Worm (Caenorhabditis elegans) whole organism, mixed stage, embryonic: ENCODE results near the gene T02D1.4.

Source experiments
- M03D4.4 ChIP-seq: sonication (generic microtip); optimal IDR thresholded peaks from 2 replicates; lab custom pipeline; 2017; ENCODE audit warnings: mild to moderate bottlenecking, missing genetic modification characterization, missing compliant biosample characterization
- bed-3 ChIP-seq: fragments of 200-800 bp; sonication (Bioruptor generic); optimal IDR thresholded peaks from 3 replicates; lab custom pipeline; 2018; ENCODE audit warnings: mild to moderate bottlenecking, missing genetic modification characterization, moderate library complexity, missing compliant biosample characterization
- blmp-1 ChIP-seq: fragments of 150-350 bp; optimal IDR thresholded peaks from 2 replicates; lab custom pipeline; 2014; ENCODE audit warnings: missing biosample characterization, missing genetic modification characterization
- ceh-39 ChIP-seq: fragments of 150-350 bp; optimal IDR thresholded peaks from 2 replicates; lab custom pipeline; 2014; ENCODE audit warnings: missing biosample characterization, missing genetic modification characterization
- ceh-43 ChIP-seq: fragments of 200-800 bp; sonication (Bioruptor generic); optimal IDR thresholded peaks from 2 replicates; lab custom pipeline; 2018; ENCODE audit warnings: mild to moderate bottlenecking, missing genetic modification characterization, moderate library complexity, missing compliant biosample characterization
- ceh-83 ChIP-seq: fragments of 200-800 bp; sonication (Bioruptor generic); optimal IDR thresholded peaks from 2 replicates; lab custom pipeline; 2018; ENCODE audit warnings: mild to moderate bottlenecking, missing genetic modification characterization, missing compliant biosample characterization
- ces-1 ChIP-seq: fragments of 150-350 bp; optimal IDR thresholded peaks from 2 replicates; lab custom pipeline; 2014; ENCODE audit warnings: missing biosample characterization, missing genetic modification reagents, missing genetic modification characterization
- drap-1 ChIP-seq: fragments of 200-800 bp; sonication (Bioruptor generic); optimal IDR thresholded peaks from 3 replicates; lab custom pipeline; 2018; ENCODE audit warnings: mild to moderate bottlenecking, missing genetic modification characterization, missing compliant biosample characterization
- elt-1 ChIP-seq: sonication (generic microtip); optimal IDR thresholded peaks from 2 replicates; lab custom pipeline; 2017; ENCODE audit warnings: missing genetic modification characterization, mild to moderate bottlenecking, missing compliant biosample characterization, antibody characterized with exemption, moderate library complexity, borderline replicate concordance; ENCODE audit not compliant: insufficient read depth
- elt-3 ChIP-seq: fragments of 150-350 bp; optimal IDR thresholded peaks from 2 replicates; lab custom pipeline; 2014; ENCODE audit warnings: missing biosample characterization, missing genetic modification characterization
- flh-1 ChIP-seq: fragments of 200-800 bp; sonication (Bioruptor generic); optimal IDR thresholded peaks from 2 replicates; lab custom pipeline; 2018; ENCODE audit warnings: mild to moderate bottlenecking, missing genetic modification characterization, moderate library complexity, missing compliant biosample characterization
- ham-2 ChIP-seq: fragments of 200-800 bp; sonication (Bioruptor generic); optimal IDR thresholded peaks from 2 replicates; lab custom pipeline; 2018; ENCODE audit warnings: mild to moderate bottlenecking, missing genetic modification characterization, missing compliant biosample characterization
- hlh-1 ChIP-seq: fragments of 150-350 bp; optimal IDR thresholded peaks from 2 replicates; lab custom pipeline; 2014; ENCODE audit warnings: missing biosample characterization, missing genetic modification reagents, missing genetic modification characterization
- lin-32 ChIP-seq: fragments of 200-800 bp; sonication (Bioruptor generic); optimal IDR thresholded peaks from 2 replicates; lab custom pipeline; 2018; ENCODE audit warnings: mild to moderate bottlenecking, missing genetic modification characterization, missing compliant biosample characterization
- mab-5 ChIP-seq: fragments of 150-350 bp; optimal IDR thresholded peaks from 2 replicates; lab custom pipeline; 2014; ENCODE audit warnings: missing biosample characterization, missing genetic modification characterization
- mep-1 ChIP-seq: fragments of 150-350 bp; optimal IDR thresholded peaks from 2 replicates; lab custom pipeline; 2017; ENCODE audit warnings: missing biosample characterization, missing genetic modification reagents, missing genetic modification characterization, inconsistent platforms
- mls-2 ChIP-seq: sonication (generic microtip); optimal IDR thresholded peaks from 2 replicates; lab custom pipeline; 2016; ENCODE audit warnings: mild to moderate bottlenecking, missing genetic modification characterization, moderate library complexity, missing compliant biosample characterization
- nhr-12 ChIP-seq: fragments of 150-350 bp; optimal IDR thresholded peaks from 2 replicates; lab custom pipeline; 2014; ENCODE audit warnings: missing biosample characterization, missing genetic modification characterization
- nhr-2 ChIP-seq: fragments of 150-350 bp; optimal IDR thresholded peaks from 2 replicates; lab custom pipeline; 2014; ENCODE audit warnings: missing biosample characterization, missing genetic modification characterization
- nhr-237 ChIP-seq: fragments of 150-350 bp; optimal IDR thresholded peaks from 2 replicates; lab custom pipeline; 2014; ENCODE audit warnings: missing biosample characterization, missing genetic modification characterization
- nhr-28 ChIP-seq: fragments of 150-350 bp; optimal IDR thresholded peaks from 2 replicates; lab custom pipeline; 2014; ENCODE audit warnings: missing biosample characterization, missing genetic modification characterization
- pha-4 ChIP-seq: fragments of 150-350 bp; optimal IDR thresholded peaks from 2 replicates; lab custom pipeline; 2018; ENCODE audit warnings: missing biosample characterization, missing genetic modification reagents, missing genetic modification characterization
- sem-2 ChIP-seq: fragments of 200-800 bp; sonication (Bioruptor generic); optimal IDR thresholded peaks from 2 replicates; lab custom pipeline; 2018; ENCODE audit warnings: mild to moderate bottlenecking, missing genetic modification characterization, missing compliant biosample characterization
- snpc-4 ChIP-seq: fragments of 150-350 bp; optimal IDR thresholded peaks from 2 replicates; lab custom pipeline; 2014; ENCODE audit warnings: missing biosample characterization, missing genetic modification characterization
- tbx-8 ChIP-seq: fragments of 200-800 bp; sonication (Bioruptor generic); optimal IDR thresholded peaks from 2 replicates; lab custom pipeline; 2018; ENCODE audit warnings: mild to moderate bottlenecking, missing genetic modification characterization, moderate library complexity, missing compliant biosample characterization
- unc-120 ChIP-seq: sonication (generic microtip); optimal IDR thresholded peaks from 2 replicates; lab custom pipeline; 2017; ENCODE audit warnings: missing genetic modification characterization, missing compliant biosample characterization; ENCODE audit not compliant: poor library complexity, severe bottlenecking
- unc-39 ChIP-seq: fragments of 150-350 bp; optimal IDR thresholded peaks from 2 replicates; lab custom pipeline; 2014; ENCODE audit warnings: missing biosample characterization, missing genetic modification characterization
- unc-62 ChIP-seq: fragments of 150-350 bp; optimal IDR thresholded peaks from 2 replicates; lab custom pipeline; 2014; ENCODE audit warnings: missing biosample characterization, missing genetic modification reagents, missing genetic modification characterization
- zip-8 ChIP-seq: fragments of 150-350 bp; optimal IDR thresholded peaks from 2 replicates; lab custom pipeline; 2014; ENCODE audit warnings: missing biosample characterization, missing genetic modification characterization
- ztf-11 ChIP-seq: fragments of 150-350 bp; optimal IDR thresholded peaks from 2 replicates; lab custom pipeline; 2014; ENCODE audit warnings: missing biosample characterization, missing genetic modification characterization

T02D1.4 gene

DNA sequence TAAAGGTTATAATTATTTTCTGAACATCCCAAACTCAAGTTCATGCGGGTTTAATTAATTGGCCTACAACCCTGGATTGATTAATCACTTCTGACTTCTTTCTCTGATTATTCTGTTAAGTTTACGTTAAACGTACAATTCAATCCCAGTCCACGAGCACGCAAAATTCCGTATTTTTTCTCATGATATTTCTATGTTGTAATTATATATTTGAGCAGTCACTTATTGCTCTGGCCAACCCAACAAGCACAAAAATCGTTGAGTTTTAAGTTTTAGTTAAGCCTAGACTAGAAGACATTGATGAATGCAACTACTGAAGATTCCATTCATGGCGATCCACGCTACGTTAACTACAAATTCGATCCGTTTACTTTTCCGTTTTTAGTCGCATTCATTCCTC is 3.6 kb upstream of the T02D1.4 start, which contains the start of gene sru-15:
TSS of gene sru-15 (plus strand) at position 301 of the 400 bp plus-strand sequence.
- TF ChIP-seq zip-8 (tag; lab: Kevin White, UChicago) (no peak), tbx-8 (GFP tag; lab: Kevin White, UChicago) (no peak), unc-62 (GFP tag; lab: Kevin White, UChicago) (no peak), ceh-39 (tag; lab: Kevin White, UChicago) (no peak), elt-1 (tag; lab: Kevin White, UChicago) (no peak), snpc-4 (tag; lab: Kevin White, UChicago) (no peak), nhr-2 (no peak), ham-2 (no peak), nhr-12 (tag; lab: Kevin White, UChicago) (no peak), nhr-28 (tag; lab: Kevin White, UChicago) (no peak), sem-2 (GFP tag; lab: Kevin White, UChicago) (no peak), unc-120 (tag; lab: Kevin White, UChicago) (no peak), M03D4.4 (tag; lab: Kevin White, UChicago) (no peak)

DNA sequence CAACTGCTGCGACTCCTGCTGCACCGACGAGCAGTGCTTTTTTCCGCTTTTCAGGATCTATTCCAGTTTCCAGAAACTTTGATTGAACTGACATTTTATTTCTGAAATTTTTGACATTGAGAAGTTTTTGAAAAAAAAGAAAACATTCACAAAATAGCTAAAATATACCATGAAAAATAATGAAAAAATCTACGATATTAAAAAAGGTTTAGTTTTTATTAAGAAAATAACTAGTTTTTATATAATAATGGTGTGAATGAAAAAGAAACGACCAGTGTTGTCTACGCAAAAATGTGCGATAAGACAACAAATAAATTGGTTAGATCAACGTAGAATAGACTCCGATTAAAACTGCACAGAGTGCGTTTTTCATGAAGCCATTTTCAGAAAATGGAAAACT is 6.0 kb downstream of the T02D1.4 start, which contains the start of gene pmp-4:
TSS of gene pmp-4 (minus strand) at position 101 of the 400 bp plus-strand sequence.
- no peak for TF ChIP-seq nhr-12 (tag; lab: Kevin White, UChicago)
- no peak for TF ChIP-seq flh-1 (GFP tag; lab: Kevin White, UChicago)

DNA sequence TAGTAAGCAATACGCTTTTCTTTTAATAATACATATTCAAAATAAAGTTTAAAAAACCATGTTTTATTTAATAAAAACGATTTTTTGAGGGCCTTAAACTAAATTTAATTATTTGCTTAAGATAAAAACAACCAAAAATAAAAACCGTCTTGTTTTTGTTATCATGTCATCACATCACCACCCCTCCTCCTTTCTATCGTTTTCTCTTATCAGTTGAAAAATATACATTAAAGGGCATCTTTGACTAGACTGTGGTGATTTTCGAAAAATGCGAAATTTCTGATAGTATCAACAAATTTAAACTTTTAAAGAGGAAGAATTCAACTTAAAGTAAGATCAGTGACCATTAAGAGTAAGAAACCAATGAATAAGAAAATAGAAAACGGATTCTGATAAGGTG is 6.6 kb downstream of the T02D1.4 start:
- TF ChIP-seq elt-1 (tag; lab: Kevin White, UChicago) (no peak), drap-1 (GFP tag; lab: Kevin White, UChicago) (no peak), nhr-28 (tag; lab: Kevin White, UChicago) (no peak), bed-3 (no peak), unc-39 (tag; lab: Kevin White, UChicago) (no peak), ces-1 (GFP tag; lab: Kevin White, UChicago) (no peak), mep-1 (tag; lab: Kevin White, UChicago) (no peak), ceh-43 (GFP tag; lab: Kevin White, UChicago) (no peak), ceh-39 (tag; lab: Kevin White, UChicago) (no peak), ztf-11 (tag; lab: Kevin White, UChicago) (no peak), unc-120 (tag; lab: Kevin White, UChicago) (no peak), ceh-83 (GFP tag; lab: Kevin White, UChicago) (no peak), nhr-2 (no peak), lin-32 (GFP tag; lab: Kevin White, UChicago) (no peak), tbx-8 (GFP tag; lab: Kevin White, UChicago) (no peak), sem-2 (GFP tag; lab: Kevin White, UChicago) (no peak), mls-2 (tag; lab: Kevin White, UChicago) (no peak), pha-4 (tag; lab: Kevin White, UChicago) (no peak), flh-1 (GFP tag; lab: Kevin White, UChicago) (no peak)

DNA sequence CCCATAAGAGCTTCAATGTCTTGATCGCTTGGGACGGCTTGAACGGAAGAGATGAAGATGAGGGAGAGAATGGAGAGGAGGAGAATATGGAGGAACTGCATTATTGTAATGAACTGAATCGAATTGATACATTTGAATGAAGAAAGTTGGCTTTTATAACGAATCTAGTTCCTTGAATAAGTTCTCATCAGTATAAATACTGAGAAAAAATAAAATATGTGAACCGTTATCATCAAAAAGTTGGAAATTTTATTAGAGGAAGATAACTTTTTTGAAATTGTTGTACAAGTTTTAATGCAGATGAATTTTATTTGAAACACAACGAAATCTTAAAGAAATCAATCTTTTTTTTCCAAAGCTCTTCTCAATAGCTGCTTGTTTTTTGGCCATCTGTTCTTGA is 7.5 kb downstream of the T02D1.4 start, which contains the start of gene T02D1.7:
TSS of gene T02D1.7 (minus strand) at position 101 of the 400 bp plus-strand sequence.
- TF ChIP-seq ceh-83 (GFP tag; lab: Kevin White, UChicago) (no peak), hlh-1 (tag; lab: Kevin White, UChicago) (no peak), bed-3 (no peak), ceh-39 (tag; lab: Kevin White, UChicago) (no peak)

DNA sequence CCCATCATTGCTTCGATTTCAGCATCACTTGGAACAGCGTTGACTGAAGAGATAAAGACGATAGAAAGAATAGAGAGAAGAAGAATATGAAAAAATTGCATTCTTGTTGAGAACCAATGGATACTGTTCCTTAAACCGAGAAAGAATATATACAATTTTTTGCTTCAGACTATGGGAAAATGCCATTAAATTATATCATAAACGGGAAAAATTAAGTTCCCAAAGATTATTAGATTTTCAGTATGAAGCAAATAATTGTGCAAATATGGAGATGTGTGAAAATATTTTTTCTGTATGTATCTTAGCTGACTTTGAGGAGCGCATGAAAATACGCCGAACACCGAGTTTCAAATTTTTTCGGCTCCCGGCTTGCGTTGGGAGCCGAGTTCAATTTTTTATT is 7.9 kb downstream of the T02D1.4 start, which contains the start of gene T02D1.9:
TSS of gene T02D1.9 (minus strand) at position 101 of the 400 bp plus-strand sequence.
- TF ChIP-seq tbx-8 (GFP tag; lab: Kevin White, UChicago) (no peak), pha-4 (tag; lab: Kevin White, UChicago) (no peak), unc-62 (GFP tag; lab: Kevin White, UChicago) (no peak), nhr-237 (tag; lab: Kevin White, UChicago) (no peak), snpc-4 (tag; lab: Kevin White, UChicago) (no peak), blmp-1 (tag; lab: Kevin White, UChicago) (no peak), ceh-83 (GFP tag; lab: Kevin White, UChicago) (no peak), lin-32 (GFP tag; lab: Kevin White, UChicago) (no peak), unc-120 (tag; lab: Kevin White, UChicago) (no peak), elt-3 (tag; lab: Kevin White, UChicago) (no peak), mab-5 (no peak), ces-1 (GFP tag; lab: Kevin White, UChicago) (no peak), zip-8 (tag; lab: Kevin White, UChicago) (no peak), drap-1 (GFP tag; lab: Kevin White, UChicago) (no peak)
